Worm (Caenorhabditis elegans) whole organism, L1 larva: Measurements from ENCODE around the gene cec-1.
"Not testable (repeated sequence)": the region's sequence is repeated elsewhere in the genome, so short reads cannot be mapped to it uniquely, and the experiment has no call there.

ENCODE experiments used
- C34B4.2 ChIP-seq: sonication (generic microtip); optimal IDR thresholded peaks from 2 replicates; lab custom pipeline; 2017; ENCODE audit warnings: mild to moderate bottlenecking, missing genetic modification characterization, missing compliant biosample characterization
- alr-1 ChIP-seq: fragments of 200-800 bp; sonication (Bioruptor generic); optimal IDR thresholded peaks from 2 replicates; lab custom pipeline; 2018; ENCODE audit warnings: borderline replicate concordance, mild to moderate bottlenecking, missing genetic modification characterization, missing compliant biosample characterization
- aly-2 ChIP-seq: fragments of 150-350 bp; optimal IDR thresholded peaks from 2 replicates; lab custom pipeline; 2014; ENCODE audit warnings: missing biosample characterization, missing genetic modification characterization
- ama-1 ChIP-seq: fragments of 150-350 bp; optimal IDR thresholded peaks from 2 replicates; lab custom pipeline; 2014
- blmp-1 ChIP-seq: fragments of 150-350 bp; optimal IDR thresholded peaks from 2 replicates; lab custom pipeline; 2014; ENCODE audit warnings: missing biosample characterization, missing genetic modification characterization
- ceh-63 ChIP-seq: fragments of 200-800 bp; sonication (Bioruptor generic); optimal IDR thresholded peaks from 2 replicates; lab custom pipeline; 2018; ENCODE audit warnings: mild to moderate bottlenecking, missing genetic modification characterization, missing compliant biosample characterization
- ceh-8 ChIP-seq: fragments of 200-800 bp; sonication (Bioruptor generic); optimal IDR thresholded peaks from 2 replicates; lab custom pipeline; 2018; ENCODE audit warnings: mild to moderate bottlenecking, missing genetic modification characterization, moderate library complexity, missing compliant biosample characterization
- ceh-88 ChIP-seq: fragments of 200-800 bp; sonication (Bioruptor generic); IDR thresholded peaks from 2 replicates; pipeline ENCODE4 v1.3.6; 2022; ENCODE audit warnings: missing genetic modification characterization, missing compliant biosample characterization
- ceh-90 ChIP-seq: sonication (generic microtip); optimal IDR thresholded peaks from 2 replicates; lab custom pipeline; 2016; ENCODE audit warnings: missing genetic modification characterization, missing compliant biosample characterization
- ces-1 ChIP-seq: fragments of 150-350 bp; optimal IDR thresholded peaks from 2 replicates; lab custom pipeline; 2014; ENCODE audit warnings: missing biosample characterization, missing genetic modification reagents, missing genetic modification characterization
- dsc-1 ChIP-seq: sonication (generic microtip); optimal IDR thresholded peaks from 2 replicates; lab custom pipeline; 2016; ENCODE audit warnings: mild to moderate bottlenecking, missing genetic modification characterization, missing compliant biosample characterization
- efl-1 ChIP-seq, 4 experiments: fragments of 150-350 bp; optimal IDR thresholded peaks in 3 of 4; peaks in 1 of 4; 1 replicate in 1 of 4; 2 replicates in 3 of 4; lab custom pipeline; 2014; ENCODE audit warnings: missing biosample characterization in 2 of 4, missing genetic modification characterization in 2 of 4, missing genetic modification reagents in 2 of 4
- efl-3 ChIP-seq: fragments of 200-800 bp; sonication (Bioruptor generic); optimal IDR thresholded peaks from 2 replicates; lab custom pipeline; 2018; ENCODE audit warnings: mild to moderate bottlenecking, missing genetic modification characterization, missing compliant biosample characterization
- egl-27 ChIP-seq, 2 experiments: fragments of 150-350 bp in 1 of 2; sonication (generic microtip); optimal IDR thresholded peaks; 3 replicates each; lab custom pipeline; 2017 to 2018; ENCODE audit warnings: missing biosample characterization in 2 of 2, missing genetic modification characterization in 2 of 2, missing genetic modification reagents in 2 of 2
- fkh-10 ChIP-seq: sonication (generic microtip); optimal IDR thresholded peaks from 2 replicates; lab custom pipeline; 2017; ENCODE audit warnings: missing biosample characterization, missing genetic modification reagents, missing genetic modification characterization
- fkh-4 ChIP-seq: sonication (generic microtip); optimal IDR thresholded peaks from 2 replicates; lab custom pipeline; 2016; ENCODE audit warnings: missing compliant biosample characterization, missing genetic modification characterization, borderline replicate concordance
- fkh-8 ChIP-seq: sonication (generic microtip); optimal IDR thresholded peaks from 2 replicates; lab custom pipeline; 2016; ENCODE audit warnings: mild to moderate bottlenecking, missing genetic modification characterization, missing compliant biosample characterization
- grh-1 ChIP-seq: fragments of 200-800 bp; sonication (Bioruptor generic); IDR thresholded peaks from 2 replicates; pipeline ENCODE4 v1.3.6; 2022; ENCODE audit warnings: missing genetic modification reagents, missing genetic modification characterization, missing compliant biosample characterization
- hpl-2 ChIP-seq: fragments of 150-350 bp; optimal IDR thresholded peaks from 2 replicates; lab custom pipeline; 2014; ENCODE audit warnings: missing biosample characterization, missing genetic modification reagents, missing genetic modification characterization
- isw-1 ChIP-seq: fragments of 200-800 bp; sonication (Bioruptor generic); IDR thresholded peaks from 2 replicates; pipeline ENCODE4 v1.3.6; 2022; ENCODE audit warnings: missing genetic modification characterization, missing compliant biosample characterization
- lin-14 ChIP-seq: fragments of 200-800 bp; sonication (Bioruptor generic); optimal IDR thresholded peaks from 2 replicates; lab custom pipeline; 2018; ENCODE audit warnings: mild to moderate bottlenecking, missing genetic modification characterization, moderate library complexity, missing compliant biosample characterization
- lin-35 ChIP-seq, 2 experiments: fragments of 150-350 bp; optimal IDR thresholded peaks; 2 replicates each; lab custom pipeline; 2014; ENCODE audit warnings: missing biosample characterization in 2 of 2, missing genetic modification characterization in 2 of 2, missing genetic modification reagents in 2 of 2
- lir-3 ChIP-seq: sonication (generic microtip); optimal IDR thresholded peaks from 2 replicates; lab custom pipeline; 2016; ENCODE audit warnings: mild to moderate bottlenecking, missing genetic modification characterization, moderate library complexity, missing compliant biosample characterization; ENCODE audit not compliant: poor library complexity
- lsy-2 ChIP-seq, 2 experiments: fragments of 150-350 bp; optimal IDR thresholded peaks; 2 replicates each; lab custom pipeline; 2014; ENCODE audit warnings: missing biosample characterization in 2 of 2, missing genetic modification characterization in 2 of 2
- mab-9 ChIP-seq: fragments of 200-800 bp; sonication (Bioruptor generic); IDR thresholded peaks from 2 replicates; pipeline ENCODE4 v1.3.6; 2022; ENCODE audit warnings: missing genetic modification reagents, missing genetic modification characterization, missing compliant biosample characterization
- nhr-11 ChIP-seq: fragments of 150-350 bp; optimal IDR thresholded peaks from 2 replicates; lab custom pipeline; 2014; ENCODE audit warnings: missing biosample characterization, missing genetic modification characterization
- nhr-237 ChIP-seq: fragments of 150-350 bp; optimal IDR thresholded peaks from 2 replicates; lab custom pipeline; 2014; ENCODE audit warnings: missing biosample characterization, missing genetic modification characterization
- nhr-47 ChIP-seq: sonication (generic microtip); optimal IDR thresholded peaks from 2 replicates; lab custom pipeline; 2016; ENCODE audit warnings: mild to moderate bottlenecking, missing genetic modification characterization, moderate library complexity, missing compliant biosample characterization
- nhr-76 ChIP-seq: sonication (generic microtip); optimal IDR thresholded peaks from 2 replicates; lab custom pipeline; 2017; ENCODE audit warnings: missing biosample characterization, missing genetic modification characterization
- nhr-84 ChIP-seq: sonication (generic microtip); optimal IDR thresholded peaks from 2 replicates; lab custom pipeline; 2017; ENCODE audit warnings: missing biosample characterization, missing genetic modification characterization
- nhr-85 ChIP-seq: sonication (generic microtip); peaks from one replicate; lab custom pipeline; 2016; ENCODE audit warnings: missing genetic modification characterization, inconsistent platforms, missing compliant biosample characterization
- pag-3 ChIP-seq: sonication (generic microtip); optimal IDR thresholded peaks from 2 replicates; lab custom pipeline; 2017; ENCODE audit warnings: missing genetic modification characterization, mild to moderate bottlenecking, missing compliant biosample characterization, antibody characterized with exemption, borderline replicate concordance; ENCODE audit not compliant: insufficient read depth
- pqm-1 ChIP-seq: sonication (generic microtip); optimal IDR thresholded peaks from 3 replicates; lab custom pipeline; 2017; ENCODE audit warnings: missing biosample characterization, missing genetic modification characterization
- rnt-1 ChIP-seq: sonication (generic microtip); optimal IDR thresholded peaks from 2 replicates; lab custom pipeline; 2016; ENCODE audit warnings: mild to moderate bottlenecking, missing genetic modification characterization, moderate library complexity, missing compliant biosample characterization
- snpc-4 ChIP-seq: fragments of 150-350 bp; optimal IDR thresholded peaks from 2 replicates; lab custom pipeline; 2014; ENCODE audit warnings: missing biosample characterization, missing genetic modification characterization
- sox-4 ChIP-seq: sonication (generic microtip); optimal IDR thresholded peaks from 2 replicates; lab custom pipeline; 2016; ENCODE audit warnings: missing genetic modification characterization, missing compliant biosample characterization
- sptf-1 ChIP-seq: fragments of 150-350 bp; optimal IDR thresholded peaks from 2 replicates; lab custom pipeline; 2014; ENCODE audit warnings: missing biosample characterization, missing genetic modification characterization
- unc-130 ChIP-seq: fragments of 150-350 bp; optimal IDR thresholded peaks from 2 replicates; lab custom pipeline; 2017; ENCODE audit warnings: missing biosample characterization, missing genetic modification characterization, inconsistent platforms
- unc-62 ChIP-seq: fragments of 150-350 bp; optimal IDR thresholded peaks from 2 replicates; lab custom pipeline; 2014; ENCODE audit warnings: missing biosample characterization, missing genetic modification reagents, missing genetic modification characterization
- unc-98 ChIP-seq: fragments of 200-800 bp; sonication (Bioruptor generic); IDR thresholded peaks from 2 replicates; pipeline ENCODE4 v1.3.6; 2022; ENCODE audit warnings: missing genetic modification characterization, missing compliant biosample characterization
- zip-4 ChIP-seq: fragments of 200-800 bp; sonication (Bioruptor generic); optimal IDR thresholded peaks from 2 replicates; lab custom pipeline; 2018; ENCODE audit warnings: mild to moderate bottlenecking, missing genetic modification characterization, moderate library complexity, missing compliant biosample characterization
- ztf-11 ChIP-seq, 2 experiments: sonication (generic microtip); optimal IDR thresholded peaks; 2 replicates each; lab custom pipeline; 2016 to 2017; ENCODE audit warnings: missing genetic modification characterization in 2 of 2, missing biosample characterization in 1 of 2, missing compliant biosample characterization in 1 of 2
- ztf-4 ChIP-seq: fragments of 150-350 bp; optimal IDR thresholded peaks from 2 replicates; lab custom pipeline; 2014; ENCODE audit warnings: missing biosample characterization, missing genetic modification characterization

Gene cec-1

DNA sequence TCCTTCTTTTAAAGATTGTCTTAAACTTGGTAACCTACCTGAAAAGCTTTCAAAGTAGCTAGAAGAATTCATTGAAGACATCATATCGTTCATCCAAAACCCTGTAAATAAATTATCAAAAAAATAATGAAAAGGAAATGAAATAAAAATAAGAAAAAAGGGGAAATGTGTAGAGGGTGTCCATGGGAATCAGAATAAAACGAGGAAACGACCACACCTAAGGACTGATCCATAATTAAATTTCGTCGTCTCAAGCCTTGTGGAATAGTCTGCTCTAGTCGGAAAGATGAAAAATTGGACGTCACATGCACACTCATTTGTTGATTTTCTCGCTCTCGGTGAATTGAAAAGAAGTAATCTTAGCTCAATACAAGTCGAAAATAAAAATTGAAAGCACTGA is 8.9 kb downstream of the cec-1 start, which contains the start of gene ZK1236.9:
ZK1236.9 (minus strand) TSS at position 101 of the 400 bp plus-strand sequence.
- no peak for TF ChIP-seq C34B4.2 (tag; lab: Kevin White, UChicago)
- TF ChIP-seq ceh-88: no peak
- TF ChIP-seq blmp-1: no peak
- no peak for TF ChIP-seq ceh-63
- TF ChIP-seq fkh-8: no peak
- TF ChIP-seq nhr-85 (tag; lab: Kevin White, UChicago): no peak
- TF ChIP-seq ztf-11 (tag; optimal IDR thresholded peaks at IDR 0.05; lab: Kevin White, UChicago): no peak
- TF ChIP-seq unc-98: no peak
- TF ChIP-seq egl-27 (tag; optimal IDR thresholded peaks at IDR 0.05; lab: Kevin White, UChicago): no peak
- no peak for TF ChIP-seq ama-1 (lab: Kevin White, UChicago)
- no peak for TF ChIP-seq nhr-76
- TF ChIP-seq efl-3: no peak
- TF ChIP-seq snpc-4 (tag; lab: Kevin White, UChicago): no peak
- no peak for TF ChIP-seq dsc-1 (tag; lab: Kevin White, UChicago)
- TF ChIP-seq lin-35 (GFP tag; optimal IDR thresholded peaks at IDR 0.05; lab: Kevin White, UChicago): no peak
- TF ChIP-seq unc-62 (GFP tag; lab: Kevin White, UChicago): no peak
- TF ChIP-seq grh-1 (GFP tag; lab: Robert Waterston, UW): no peak
- TF ChIP-seq unc-130 (tag; lab: Kevin White, UChicago): no peak
- no peak for TF ChIP-seq pag-3

DNA sequence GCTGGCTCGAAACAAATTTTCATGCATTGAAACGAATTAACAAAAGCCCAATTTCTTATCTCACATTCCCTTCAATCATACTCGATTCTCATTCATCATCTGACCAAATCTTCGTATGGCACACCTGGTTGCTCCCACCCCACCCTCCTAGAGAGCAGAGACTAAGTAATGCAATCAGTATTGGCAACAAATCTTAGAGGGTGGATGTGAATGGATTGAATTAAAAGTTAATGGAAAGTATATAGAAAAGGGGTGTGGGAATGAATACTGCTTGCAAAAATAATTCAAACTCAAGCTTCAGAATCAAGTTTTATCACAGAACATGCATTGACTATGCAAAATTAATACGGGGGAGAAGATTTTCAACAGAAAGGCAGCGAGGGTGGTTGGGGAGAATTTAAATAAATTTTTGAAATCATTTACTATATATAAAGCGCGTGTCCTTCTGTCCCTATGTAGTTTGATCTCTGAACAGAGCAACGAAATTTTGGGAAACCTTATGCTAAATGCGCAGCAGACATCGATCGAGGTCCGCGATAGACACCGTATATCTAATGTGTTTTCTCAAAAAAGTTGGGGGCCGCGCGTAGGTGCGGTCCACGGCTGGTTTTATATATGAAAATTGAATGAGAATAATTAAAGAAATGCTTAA is 11.8 kb downstream of the cec-1 start:
- TF ChIP-seq alr-1 (tag; lab: Kevin White, UChicago) (no peak), fkh-8 (peak; percentile 9)

DNA sequence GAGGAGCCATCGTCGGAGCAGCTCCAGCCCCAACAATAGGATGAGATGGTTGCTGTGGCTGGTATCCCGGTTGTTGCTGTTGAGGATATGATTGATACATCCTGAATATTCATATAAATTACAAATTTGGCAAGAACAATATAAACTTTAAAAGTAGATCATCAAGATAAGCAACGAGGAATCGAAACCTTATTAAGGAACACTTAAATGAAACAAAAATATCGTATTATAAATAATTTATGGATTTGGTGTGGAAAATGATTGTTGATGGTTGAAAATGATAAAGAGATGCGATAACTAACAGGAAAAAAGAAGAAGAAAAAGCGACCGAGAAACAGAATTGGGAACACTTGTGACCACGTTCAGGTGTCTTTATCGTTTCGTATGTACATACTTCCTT is 13.2 kb downstream of the cec-1 start, which contains the start of gene pqn-96:
pqn-96 (minus strand) TSS at position 101 of the 400 bp plus-strand sequence.
- no peak for TF ChIP-seq pqm-1
- no peak for TF ChIP-seq grh-1 (GFP tag; lab: Robert Waterston, UW)
- TF ChIP-seq efl-1 (optimal IDR thresholded peaks at IDR 0.05; lab: Kevin White, UChicago): no peak
- peak in 1 of 2 experiments; percentile 84 for TF ChIP-seq efl-1 (GFP tag; optimal IDR thresholded peaks at IDR 0.05 in 1 of 2; lab: Kevin White, UChicago)
- no peak for TF ChIP-seq aly-2
- TF ChIP-seq lin-14 (GFP tag; lab: Kevin White, UChicago): no peak
- no peak for TF ChIP-seq lir-3

DNA sequence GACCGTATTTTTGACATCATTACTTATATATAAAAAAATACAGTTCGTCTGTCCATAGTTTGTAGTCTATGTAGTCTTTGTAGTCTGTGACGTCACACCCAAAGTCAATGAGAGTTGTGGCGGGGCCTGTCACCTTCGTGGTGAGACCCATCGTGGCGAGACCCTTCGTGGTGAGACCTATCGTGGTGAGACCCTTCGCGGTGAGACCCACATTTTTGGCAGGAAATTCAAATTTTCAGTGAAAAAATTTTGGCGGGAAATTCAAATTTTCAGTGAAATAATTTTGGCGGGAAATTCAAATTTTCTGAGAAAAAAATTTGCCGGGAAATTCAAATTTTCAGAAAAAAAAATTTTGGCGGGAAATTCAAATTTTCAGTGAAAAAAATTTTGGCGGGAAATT is 15.2 kb downstream of the cec-1 start:
- TF ChIP-seq unc-98 (peak; percentile 58; the same call in 1 of the 2 replicates), isw-1 (GFP tag; lab: Robert Waterston, UW) (peak; percentile 31; the same call in 1 of the 2 replicates), efl-1 (GFP tag; optimal IDR thresholded peaks at IDR 0.05 in 1 of 2; lab: Kevin White, UChicago) (peak; percentile 9 to 57)
- not testable (repeated sequence) for TF ChIP-seq efl-1 (optimal IDR thresholded peaks at IDR 0.05; lab: Kevin White, UChicago)

DNA sequence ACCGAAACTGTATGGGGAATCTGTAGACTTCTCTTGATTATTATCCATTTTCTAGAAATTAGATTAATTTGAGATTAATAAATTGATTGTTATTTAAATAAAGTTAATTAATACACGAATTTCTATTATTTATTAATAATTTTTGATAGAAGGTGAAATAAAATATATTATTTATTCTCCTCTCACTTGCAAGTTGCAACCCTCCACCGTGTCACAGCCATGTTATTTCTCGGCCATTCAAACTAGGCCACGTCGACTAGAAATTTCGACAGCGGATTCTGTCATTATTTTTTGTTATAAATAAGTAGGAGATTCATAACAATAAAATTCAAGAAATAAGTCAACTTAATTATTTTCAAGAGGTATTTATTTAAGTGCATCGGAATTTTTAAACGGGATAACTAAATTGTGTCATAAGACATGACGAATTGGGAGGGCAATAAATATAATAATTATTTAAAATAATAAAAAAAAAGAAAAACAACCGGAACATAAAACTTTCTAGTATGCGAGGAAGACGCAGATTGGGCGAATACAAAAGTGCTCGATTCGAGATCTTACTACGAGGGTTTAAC is 17.5 kb downstream of the cec-1 start, which contains the start of gene ufbp-1:
ufbp-1 (minus strand) TSS at position 51 of the 575 bp plus-strand sequence.
- TF ChIP-seq snpc-4 (tag; lab: Kevin White, UChicago): peak; percentile 83
- TF ChIP-seq blmp-1: peak; percentile 68
- no peak for TF ChIP-seq ceh-8 (GFP tag; lab: Kevin White, UChicago)
- no peak for TF ChIP-seq grh-1 (GFP tag; lab: Robert Waterston, UW)
- no peak for TF ChIP-seq sptf-1 (tag; lab: Kevin White, UChicago)
- no peak for TF ChIP-seq ces-1 (GFP tag; lab: Kevin White, UChicago)
- peak; percentile 5 for TF ChIP-seq zip-4
- TF ChIP-seq nhr-84 (tag; lab: Kevin White, UChicago): no peak
- TF ChIP-seq lsy-2 (tag; optimal IDR thresholded peaks at IDR 0.05; lab: Kevin White, UChicago): peak; percentile 45 to 86
- no peak for TF ChIP-seq nhr-11 (tag; lab: Kevin White, UChicago)
- TF ChIP-seq nhr-237 (tag; lab: Kevin White, UChicago): no peak
- peak; percentile 19 for TF ChIP-seq nhr-47
- peak; percentile 41; the same call in 1 of the 2 replicates for TF ChIP-seq mab-9 (GFP tag; lab: Robert Waterston, UW)
- peak; percentile 36 for TF ChIP-seq ceh-90 (tag; lab: Kevin White, UChicago)
- peak; percentile 92 for TF ChIP-seq ztf-4 (tag; lab: Kevin White, UChicago)
- TF ChIP-seq rnt-1 (tag; lab: Kevin White, UChicago): peak; percentile 53
- TF ChIP-seq hpl-2 (GFP tag; lab: Kevin White, UChicago): no peak
- no peak for TF ChIP-seq fkh-4 (tag; lab: Kevin White, UChicago)
- TF ChIP-seq ama-1 (lab: Kevin White, UChicago): peak; percentile 99
- TF ChIP-seq lir-3: no peak
- TF ChIP-seq sox-4: no peak
- TF ChIP-seq fkh-10 (GFP tag; lab: Kevin White, UChicago): no peak
